Worm (Caenorhabditis elegans): Measurements from ENCODE around the gene Y110A2AR.1.

- no peak for TF ChIP-seq fkh-10 (GFP tag; optimal IDR thresholded peaks at IDR 0.05)
- TF ChIP-seq lin-11 (tag; optimal IDR thresholded peaks at IDR 0.05): no peak
- TF ChIP-seq ceh-6 (GFP tag; optimal IDR thresholded peaks at IDR 0.05): no peak
- TF ChIP-seq rnt-1 (tag; optimal IDR thresholded peaks at IDR 0.05): no peak
Measured at ce11 chrII:2900248-2900647, 19.3 kb upstream of the Y110A2AR.1 start, which contains the start of gene ubc-26.
